Fruit fly (Drosophila melanogaster) ovary, adult (tissue): ENCODE results near the gene Hsc70-1.
A peak's percentile ranks its signal among the peaks of the same experiment; 100 is the strongest.

Source experiments
- CG17801 ChIP-seq: fragments of 200-800 bp; optimal IDR thresholded peaks from 2 replicates; lab custom pipeline; 2019; ENCODE audit warnings: missing biosample characterization, mild to moderate bottlenecking, missing genetic modification characterization, moderate library complexity; ENCODE audit not compliant: partially characterized antibody

Hsc70-1 gene

DNA sequence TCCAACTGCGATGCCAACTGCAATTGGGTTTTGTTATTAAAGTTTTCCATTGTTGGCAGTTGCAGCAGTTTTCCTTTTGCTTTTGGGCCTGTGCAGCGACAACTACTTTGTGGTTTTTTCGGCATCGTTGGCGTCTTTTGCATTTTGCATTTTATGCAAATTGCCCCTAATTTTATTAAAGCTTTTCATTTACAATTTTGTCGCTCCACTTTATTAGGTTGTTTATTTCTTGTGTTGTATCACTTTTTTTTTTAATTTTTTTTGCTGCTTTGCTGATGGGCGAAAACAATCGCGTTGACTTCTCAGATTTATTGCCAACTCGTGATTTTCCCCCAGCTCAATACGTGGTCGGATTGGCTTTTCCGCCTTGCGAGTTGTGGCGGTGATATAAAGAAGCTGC is 16.1 kb upstream of the Hsc70-1 start:
- TF ChIP-seq CG17801 (GFP tag; lab: Kevin White, UChicago): no peak

dm6 chr3L:13964635-13965501 is 9.0 kb upstream of the Hsc70-1 start, which contains the start of the genes Meics, Nxf3 and ssp2:
Meics (minus strand) TSS chr3L:13964702.
Nxf3 (plus strand) TSS chr3L:13965203.
ssp2 (plus strand) TSS chr3L:13965203.
- TF ChIP-seq CG17801 (GFP tag; lab: Kevin White, UChicago): peak; percentile 5

DNA sequence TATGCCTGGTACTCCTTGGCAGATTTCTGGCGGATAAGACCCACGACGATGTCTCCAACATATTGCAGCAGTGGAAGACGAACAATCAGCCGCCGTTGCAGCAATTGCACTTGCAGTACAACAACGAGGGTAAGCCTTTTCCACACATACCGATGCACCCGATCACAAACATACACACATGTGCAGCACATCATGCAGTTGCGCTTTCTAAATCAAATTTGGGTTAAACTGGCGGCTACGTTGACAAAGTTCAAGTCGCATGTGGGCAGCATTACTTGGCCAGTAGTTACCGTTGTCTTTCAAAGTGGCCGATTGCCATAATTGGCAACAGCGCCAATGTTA is 8.4 kb upstream of the Hsc70-1 start:
- TF ChIP-seq CG17801 (GFP tag; lab: Kevin White, UChicago): no peak

dm6 chr3L:13982516-13982915 is 8.7 kb downstream of the Hsc70-1 start:
- TF ChIP-seq CG17801 (GFP tag; lab: Kevin White, UChicago): no peak

dm6 chr3L:13986330-13986729 is 12.5 kb downstream of the Hsc70-1 start, which contains the start of gene CG17362:
CG17362 (plus strand) TSS chr3L:13986620.
- no peak for TF ChIP-seq CG17801 (GFP tag; lab: Kevin White, UChicago)

DNA sequence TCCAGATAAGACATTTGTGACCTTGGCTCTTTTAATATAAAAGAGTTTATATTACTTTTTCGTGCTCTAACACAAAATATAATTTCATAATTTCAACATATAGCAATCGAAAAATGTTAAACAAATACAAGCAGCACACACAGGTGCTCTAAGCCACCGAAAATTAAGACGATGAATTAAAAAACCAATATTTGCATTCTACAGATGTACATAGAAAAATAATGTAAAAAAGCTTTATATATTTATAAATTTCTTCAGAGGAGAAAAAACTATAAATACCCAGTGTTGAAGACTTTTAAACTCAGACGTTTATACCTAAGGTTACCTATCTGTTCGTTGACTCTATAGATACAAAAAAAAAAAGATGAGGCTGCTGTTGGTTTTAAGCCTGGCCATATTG is 13.7 kb downstream of the Hsc70-1 start, which contains the start of gene CG9040:
Gene CG9040, plus strand, starts transcription at position 301 of the 400 bp plus-strand sequence.
- no peak for TF ChIP-seq CG17801 (GFP tag; lab: Kevin White, UChicago)

DNA sequence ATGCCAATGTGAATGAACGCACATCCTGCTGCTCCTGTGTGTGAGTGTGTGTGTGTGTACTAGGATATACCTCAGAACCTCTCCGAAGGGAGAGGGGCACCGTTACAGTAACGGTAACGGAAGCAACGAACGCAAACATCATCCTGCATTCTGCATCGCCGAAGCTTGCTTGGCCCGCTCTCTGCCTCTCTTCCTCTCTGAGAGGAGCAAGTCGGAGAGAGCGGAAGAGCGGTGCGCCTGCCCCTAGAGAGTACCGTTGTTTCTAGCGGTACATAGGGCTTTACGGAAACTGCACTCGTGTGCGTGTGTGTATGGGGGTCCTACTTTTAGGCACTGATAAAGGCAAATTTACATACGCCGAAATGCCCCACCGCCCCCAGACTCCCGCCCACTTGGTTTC is 17.5 kb downstream of the Hsc70-1 start:
- no peak for TF ChIP-seq CG17801 (GFP tag; lab: Kevin White, UChicago)

DNA sequence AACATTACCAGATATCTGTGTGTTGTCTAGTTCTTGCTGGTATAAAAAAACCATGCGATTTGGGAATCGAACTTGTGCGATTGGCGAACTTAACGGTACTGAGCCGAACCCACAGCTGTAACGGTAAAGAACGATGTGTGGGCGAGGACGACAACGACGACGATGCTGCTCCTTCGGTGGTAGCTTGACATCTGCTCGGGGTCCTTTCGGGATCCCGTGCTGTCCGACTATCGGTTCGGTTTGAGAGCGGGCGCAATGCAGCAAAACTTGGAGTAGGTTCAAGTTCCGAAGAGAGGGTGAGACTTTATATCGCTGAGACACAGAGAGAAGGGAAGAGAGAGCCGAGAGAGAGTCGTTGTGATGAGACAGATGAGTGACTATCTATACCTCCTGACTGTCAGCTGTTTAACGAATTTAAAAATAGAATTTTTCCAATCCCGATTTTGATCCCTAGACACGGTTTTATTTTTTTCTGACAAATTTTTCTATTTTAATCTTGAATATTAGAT is 19.4 kb downstream of the Hsc70-1 start, which contains the start of gene CG17364:
Gene CG17364, minus strand, starts transcription at position 168 of the 509 bp plus-strand sequence.
- TF ChIP-seq CG17801 (GFP tag; lab: Kevin White, UChicago): no peak

- TF ChIP-seq CG17801 (GFP tag; lab: Kevin White, UChicago): peak; percentile 66
Observed at dm6 chr3L:13993742-13994719, 20.2 kb downstream of the Hsc70-1 start, which contains the start of gene CtsK1. CtsK1 (plus strand) TSS chr3L:13994231.

dm6 chr3L:13996437-13996836 is 22.6 kb downstream of the Hsc70-1 start:
- TF ChIP-seq CG17801 (GFP tag; lab: Kevin White, UChicago): no peak

- TF ChIP-seq CG17801 (GFP tag; lab: Kevin White, UChicago): no peak
Observed at dm6 chr3L:13996992-13997391, 23.1 kb downstream of the Hsc70-1 start, which contains the start of gene CG17361. CG17361 (plus strand) TSS chr3L:13997191.

- no peak for TF ChIP-seq CG17801 (GFP tag; lab: Kevin White, UChicago)
Observed at dm6 chr3L:13999204-13999603, 25.3 kb downstream of the Hsc70-1 start, which contains the start of gene CG17359. CG17359 (minus strand) TSS chr3L:13999251.

- TF ChIP-seq CG17801 (GFP tag; lab: Kevin White, UChicago): no peak
Observed at dm6 chr3L:14001658-14002523, 28.0 kb downstream of the Hsc70-1 start, which contains the start of the genes Nprl3 and upSET. Nprl3 (minus strand) TSS chr3L:14001880. upSET (plus strand) TSS chr3L:14002127.
